Fruit fly (Drosophila melanogaster) whole organism, wandering third instar larva: ENCODE results near the gene CG1074.

Source experiments
- Abd-B ChIP-seq: fragments of >200 bp; optimal IDR thresholded peaks from 2 replicates; lab custom pipeline; 2017; ENCODE audit warnings: missing biosample characterization, missing genetic modification characterization
- CG32264 ChIP-seq: fragments of 200-800 bp; sonication (Bioruptor generic); optimal IDR thresholded peaks from 2 replicates; lab custom pipeline; 2016; ENCODE audit warnings: missing biosample characterization, missing genetic modification characterization
- CG9705 ChIP-seq: fragments of 200-800 bp; sonication (Bioruptor generic); optimal IDR thresholded peaks from 2 replicates; lab custom pipeline; 2018; ENCODE audit warnings: missing biosample characterization, mild to moderate bottlenecking, missing genetic modification characterization
- CrebA ChIP-seq: fragments of 200-800 bp; sonication (Bioruptor generic); optimal IDR thresholded peaks from 2 replicates; lab custom pipeline; 2016; ENCODE audit warnings: missing biosample characterization, mild to moderate bottlenecking, missing genetic modification characterization, borderline replicate concordance
- Dfd ChIP-seq: fragments of >200 bp; optimal IDR thresholded peaks from 2 replicates; lab custom pipeline; 2017; ENCODE audit warnings: missing biosample characterization, missing genetic modification characterization
- Dif ChIP-seq: fragments of 200-275, 200-300 bp; sonication (Bioruptor generic); optimal IDR thresholded peaks from 2 replicates; lab custom pipeline; 2018; ENCODE audit warnings: missing biosample characterization, missing genetic modification characterization; ENCODE audit not compliant: partially characterized antibody
- GATAd ChIP-seq: sonication (Bioruptor generic); optimal IDR thresholded peaks from 2 replicates; lab custom pipeline; 2016; ENCODE audit warnings: missing biosample characterization, missing genetic modification characterization
- HLH106 ChIP-seq: fragments of 200-800 bp; optimal IDR thresholded peaks from 3 replicates; lab custom pipeline; 2019; ENCODE audit warnings: missing biosample characterization, mild to moderate bottlenecking, missing genetic modification characterization, moderate library complexity
- Hnf4 ChIP-seq: fragments of 200-800 bp; sonication (Bioruptor generic); optimal IDR thresholded peaks from 2 replicates; lab custom pipeline; 2016; ENCODE audit warnings: missing biosample characterization, mild to moderate bottlenecking, missing genetic modification characterization
- Hr78 ChIP-seq: fragments of >200 bp; optimal IDR thresholded peaks from 2 replicates; lab custom pipeline; 2017; ENCODE audit warnings: missing biosample characterization, missing genetic modification characterization
- Jra ChIP-seq: sonication (Bioruptor generic); optimal IDR thresholded peaks from 2 replicates; lab custom pipeline; 2016; ENCODE audit warnings: missing biosample characterization, missing genetic modification characterization
- Mio ChIP-seq: sonication (Bioruptor generic); optimal IDR thresholded peaks from 2 replicates; lab custom pipeline; 2016; ENCODE audit warnings: missing biosample characterization, missing genetic modification characterization
- Myc ChIP-seq: fragments of >200 bp; optimal IDR thresholded peaks from 2 replicates; lab custom pipeline; 2017
- N ChIP-seq: fragments of >200 bp; optimal IDR thresholded peaks from 2 replicates; lab custom pipeline; 2018; ENCODE audit warnings: missing biosample characterization, missing external identifiers, missing genetic modification characterization
- OdsH ChIP-seq: fragments of 200-800 bp; sonication (Bioruptor generic); optimal IDR thresholded peaks from 2 replicates; lab custom pipeline; 2016; ENCODE audit warnings: missing biosample characterization, mild to moderate bottlenecking, missing genetic modification characterization
- Rel ChIP-seq, 2 experiments: fragments of 200-800 bp; sonication (Bioruptor generic) in 1 of 2; optimal IDR thresholded peaks; 2 replicates in 1 of 2; 3 replicates in 1 of 2; lab custom pipeline; 2016 to 2019; ENCODE audit warnings: mild to moderate bottlenecking in 2 of 2, missing biosample characterization in 2 of 2, missing genetic modification characterization in 2 of 2, moderate library complexity in 1 of 2
- Sp1 ChIP-seq: fragments of 200-800 bp; sonication (Bioruptor generic); optimal IDR thresholded peaks from 3 replicates; lab custom pipeline; 2019; ENCODE audit warnings: missing biosample characterization, mild to moderate bottlenecking, missing genetic modification characterization, moderate library complexity
- Vsx2 ChIP-seq: fragments of 200-300, 225-300 bp; sonication (Bioruptor generic); optimal IDR thresholded peaks from 2 replicates; lab custom pipeline; 2018; ENCODE audit warnings: missing biosample characterization, missing genetic modification characterization; ENCODE audit not compliant: partially characterized antibody
- br ChIP-seq: fragments of 200-800 bp; sonication (Bioruptor generic); optimal IDR thresholded peaks from 2 replicates; lab custom pipeline; 2016; ENCODE audit warnings: missing biosample characterization, missing genetic modification characterization
- brk ChIP-seq: fragments of 200-800 bp; sonication (Bioruptor generic); optimal IDR thresholded peaks from 2 replicates; lab custom pipeline; 2016; ENCODE audit warnings: missing biosample characterization, mild to moderate bottlenecking, missing genetic modification characterization
- dl ChIP-seq, 2 experiments: fragments of 175-275, 200-275 bp in 1 of 2; fragments of 200-275 bp in 1 of 2; sonication (Bioruptor generic); optimal IDR thresholded peaks; lab custom pipeline; 2018; ENCODE audit warnings: mild to moderate bottlenecking in 2 of 2, missing biosample characterization in 2 of 2, missing genetic modification characterization in 2 of 2, moderate library complexity in 2 of 2; ENCODE audit not compliant: partially characterized antibody in 2 of 2, insufficient read depth in 1 of 2
- dmrt93B ChIP-seq: fragments of 200-800 bp; sonication (Bioruptor generic); optimal IDR thresholded peaks from 2 replicates; lab custom pipeline; 2018; ENCODE audit warnings: missing biosample characterization, mild to moderate bottlenecking, missing genetic modification characterization
- dsf ChIP-seq: sonication (Bioruptor generic); optimal IDR thresholded peaks from 2 replicates; lab custom pipeline; 2016; ENCODE audit warnings: missing biosample characterization, missing genetic modification characterization, borderline replicate concordance
- ey ChIP-seq: fragments of 200-800 bp; sonication (Bioruptor generic); optimal IDR thresholded peaks from 2 replicates; lab custom pipeline; 2016; ENCODE audit warnings: missing biosample characterization, missing genetic modification characterization
- foxo ChIP-seq, 2 experiments: fragments of 200-800 bp; sonication (Bioruptor generic); optimal IDR thresholded peaks; 2 replicates in 1 of 2; 3 replicates in 1 of 2; lab custom pipeline; 2016 to 2017; ENCODE audit warnings: missing biosample characterization in 2 of 2, missing genetic modification characterization in 2 of 2
- fru ChIP-seq: fragments of 200-800 bp; sonication (Bioruptor generic); optimal IDR thresholded peaks from 3 replicates; lab custom pipeline; 2016; ENCODE audit warnings: missing biosample characterization, mild to moderate bottlenecking, missing genetic modification characterization
- h ChIP-seq: fragments of 200-800 bp; sonication (Bioruptor generic); optimal IDR thresholded peaks from 3 replicates; lab custom pipeline; 2016; ENCODE audit warnings: missing biosample characterization, mild to moderate bottlenecking, missing genetic modification characterization
- lola ChIP-seq: fragments of >200 bp; optimal IDR thresholded peaks from 2 replicates; lab custom pipeline; 2017; ENCODE audit warnings: missing biosample characterization, missing genetic modification characterization
- pan ChIP-seq: fragments of >200 bp; optimal IDR thresholded peaks from 2 replicates; lab custom pipeline; 2017
- psq ChIP-seq: fragments of 200-800 bp; sonication (Bioruptor generic); optimal IDR thresholded peaks from 3 replicates; lab custom pipeline; 2017; ENCODE audit warnings: missing biosample characterization, mild to moderate bottlenecking, missing genetic modification characterization, moderate library complexity
- rgr ChIP-seq: fragments of 200-800 bp; sonication (Bioruptor generic); optimal IDR thresholded peaks from 3 replicates; lab custom pipeline; 2016; ENCODE audit warnings: missing biosample characterization, mild to moderate bottlenecking, missing genetic modification characterization
- sage ChIP-seq: fragments of 200-800 bp; sonication (Bioruptor generic); optimal IDR thresholded peaks from 2 replicates; lab custom pipeline; 2016; ENCODE audit warnings: missing biosample characterization, mild to moderate bottlenecking, missing genetic modification characterization
- sv ChIP-seq: fragments of 200-800 bp; sonication (Bioruptor generic); optimal IDR thresholded peaks from 3 replicates; lab custom pipeline; 2016; ENCODE audit warnings: missing biosample characterization, missing genetic modification characterization
- tai ChIP-seq: sonication (Bioruptor generic); optimal IDR thresholded peaks from 2 replicates; lab custom pipeline; 2016; ENCODE audit warnings: missing biosample characterization, missing genetic modification characterization
- usp ChIP-seq: fragments of >200 bp; optimal IDR thresholded peaks from 2 replicates; lab custom pipeline; 2017; ENCODE audit warnings: missing biosample characterization, missing genetic modification characterization
- woc ChIP-seq: sonication (Bioruptor generic); optimal IDR thresholded peaks from 2 replicates; lab custom pipeline; 2016; ENCODE audit warnings: missing biosample characterization, mild to moderate bottlenecking, missing genetic modification characterization

The CG1074 gene

DNA sequence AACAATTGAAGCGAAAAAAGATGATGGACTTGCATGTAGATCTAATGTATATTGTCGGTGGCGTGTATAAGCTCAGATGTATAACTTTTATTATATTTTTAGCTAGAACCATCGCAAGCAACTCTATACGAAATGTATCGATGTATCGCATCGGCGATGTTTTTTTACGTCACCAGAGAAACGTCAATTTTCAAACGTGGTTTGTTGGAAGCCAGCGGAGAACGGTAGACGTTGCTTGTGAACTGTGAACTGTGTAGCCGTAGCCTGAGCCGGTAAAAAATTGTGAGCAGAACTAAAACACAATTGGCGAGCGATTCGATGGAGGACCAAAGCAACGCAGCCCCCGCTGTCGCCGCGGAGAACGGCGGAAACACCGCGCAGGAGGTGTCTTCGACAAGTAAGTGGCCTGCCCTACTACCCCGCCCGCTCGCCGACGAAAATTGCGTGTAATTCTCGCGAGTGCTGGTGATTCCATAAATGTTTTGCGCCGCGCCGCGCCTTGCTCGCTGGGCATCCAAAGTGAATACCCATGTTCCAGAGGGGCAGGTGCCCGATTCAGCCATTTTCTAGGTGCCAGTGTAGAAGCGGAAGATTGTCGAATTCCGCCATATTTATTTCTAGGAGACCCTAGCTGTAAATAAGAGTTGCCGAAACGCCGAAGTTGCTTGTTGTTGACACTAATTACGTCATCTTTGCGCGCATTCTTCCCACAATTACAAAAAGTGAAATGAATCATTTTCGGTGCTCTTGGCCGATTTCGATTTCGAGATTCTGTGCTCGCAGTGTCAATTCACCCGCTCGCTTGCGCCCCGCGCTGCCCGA, 30.7 kb upstream of the CG1074 start, which contains the start of gene lost (continued):
- TF ChIP-seq tai (GFP tag; lab: Kevin White, UChicago) (no peak), Dfd (GFP tag; lab: Kevin White, UChicago) (no peak), Hnf4 (GFP tag; lab: Kevin White, UChicago) (peak; percentile 60), CG9705 (GFP tag; lab: Kevin White, UChicago) (no peak), pan (lab: Kevin White, UChicago) (no peak), foxo (GFP tag; optimal IDR thresholded peaks at IDR 0.05; lab: Kevin White, UChicago) (no peak), dsf (GFP tag; lab: Kevin White, UChicago) (peak; percentile 25), Mio (GFP tag; lab: Kevin White, UChicago) (no peak), usp (no peak)
- TF ChIP-seq, all 38 proteins: peak for 10

DNA sequence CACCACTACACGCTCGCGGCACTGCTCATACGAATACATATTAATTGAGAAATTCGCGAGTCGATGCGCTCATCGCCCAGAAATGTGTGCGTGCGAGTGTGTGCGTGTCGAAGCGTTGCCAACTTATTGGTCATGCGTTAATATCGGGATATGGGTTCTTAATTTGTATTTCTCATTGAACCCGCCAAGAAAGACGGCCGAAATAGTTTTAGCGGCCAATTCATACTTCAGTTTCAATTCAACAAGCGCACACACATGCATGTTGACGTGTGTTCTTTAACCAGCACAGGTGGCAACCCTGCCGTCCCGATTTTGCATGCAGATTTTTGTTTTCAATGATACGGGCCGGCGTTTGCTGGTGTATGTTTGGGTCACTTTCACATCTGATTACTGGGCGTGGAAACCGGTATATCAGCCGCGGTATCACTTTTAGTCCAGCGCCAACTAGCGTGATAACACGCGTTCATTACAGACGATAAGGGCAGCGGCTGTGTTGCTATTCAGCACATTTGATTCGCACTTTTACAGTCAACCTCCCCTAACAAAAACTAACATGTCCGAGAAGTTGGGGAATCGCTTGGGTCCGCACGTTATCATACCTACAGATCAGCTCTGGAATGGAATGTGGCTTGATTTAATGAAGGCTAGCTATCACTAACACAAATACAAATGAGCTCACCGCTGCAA, 29.9 kb upstream of the CG1074 start:
- peak in 1 of 2 experiments; percentile 51 for TF ChIP-seq dl (GFP tag; optimal IDR thresholded peaks at IDR 0.05; lab: Kevin White, UChicago; ENCODE audit: insufficient read depth in 1 of 2, partially characterized antibody in 2 of 2)
- peak; percentile 21 to 76 for TF ChIP-seq foxo (GFP tag; optimal IDR thresholded peaks at IDR 0.05; lab: Kevin White, UChicago)
- TF ChIP-seq rgr (GFP tag; lab: Kevin White, UChicago): peak; percentile 71
- peak; percentile 73 for TF ChIP-seq h
- peak; percentile 38 for TF ChIP-seq Sp1 (GFP tag; lab: Kevin White, UChicago)
- TF ChIP-seq OdsH (GFP tag; lab: Kevin White, UChicago): peak; percentile 46
- TF ChIP-seq psq (GFP tag; lab: Kevin White, UChicago): peak; percentile 35
- peak; percentile 19 for TF ChIP-seq CG9705 (GFP tag; lab: Kevin White, UChicago)
- no peak for TF ChIP-seq Myc
- peak; percentile 53 for TF ChIP-seq Hnf4 (GFP tag; lab: Kevin White, UChicago)
- TF ChIP-seq Jra: peak; percentile 89
- TF ChIP-seq CG32264 (GFP tag; lab: Kevin White, UChicago): peak; percentile 23
- TF ChIP-seq fru (GFP tag; lab: Kevin White, UChicago): peak; percentile 63
- TF ChIP-seq Mio (GFP tag; lab: Kevin White, UChicago): no peak
- no peak for TF ChIP-seq Vsx2 (GFP tag; lab: Kevin White, UChicago)
- TF ChIP-seq CrebA (GFP tag; lab: Kevin White, UChicago): no peak
- peak; percentile 32 for TF ChIP-seq HLH106
- TF ChIP-seq Rel (GFP tag; optimal IDR thresholded peaks at IDR 0.05; lab: Kevin White, UChicago): no peak
- peak; percentile 32 for TF ChIP-seq Rel (tag; optimal IDR thresholded peaks at IDR 0.05; lab: Kevin White, UChicago)
- peak; percentile 65 for TF ChIP-seq br
- peak; percentile 40 for TF ChIP-seq ey (GFP tag; lab: Kevin White, UChicago)

DNA sequence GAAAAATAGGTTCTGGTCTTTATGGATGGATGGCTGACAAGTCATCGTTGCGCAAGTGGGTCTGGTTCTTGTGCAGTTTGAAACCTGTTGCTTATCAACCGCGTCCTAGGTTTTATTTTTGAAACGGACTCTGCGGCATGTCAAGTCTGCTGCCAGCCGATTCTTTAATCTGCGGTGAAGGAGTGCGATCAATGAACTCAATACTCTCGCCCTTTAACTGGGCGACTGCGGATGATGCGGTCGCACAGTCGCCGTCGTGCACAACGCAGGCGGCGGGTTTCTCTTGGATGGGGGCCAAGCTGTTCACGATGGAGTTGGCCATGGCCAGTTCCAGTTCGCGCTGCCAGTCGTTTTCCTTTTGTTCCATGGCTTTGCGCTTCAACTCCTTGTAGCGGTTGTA, 26.4 kb upstream of the CG1074 start:
- no peak for TF ChIP-seq woc
- TF ChIP-seq sv: no peak
- no peak for TF ChIP-seq lola (GFP tag; lab: Kevin White, UChicago)
- no peak for TF ChIP-seq Vsx2 (GFP tag; lab: Kevin White, UChicago)
- TF ChIP-seq ey (GFP tag; lab: Kevin White, UChicago): no peak

DNA sequence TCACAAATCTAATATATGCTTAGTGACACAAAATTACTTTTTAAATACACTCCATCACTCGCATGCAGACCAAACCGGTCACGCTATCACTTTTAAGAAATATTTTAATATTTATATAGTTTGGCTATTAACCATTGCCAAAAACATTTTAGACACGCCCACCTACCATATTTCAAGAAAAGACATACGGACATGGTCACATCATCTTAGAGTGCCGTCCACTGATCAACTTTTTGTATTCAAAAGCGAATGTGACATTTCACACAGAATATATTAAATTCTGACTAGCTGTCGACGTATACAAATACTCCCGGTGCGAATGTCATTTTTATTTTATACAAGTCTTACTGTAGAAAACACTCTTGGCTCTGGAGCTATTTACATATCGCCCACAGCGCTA, 17.6 kb upstream of the CG1074 start, which contains the start of gene CG31528:
Gene CG31528, plus strand, starts transcription at position 301 of the 400 bp plus-strand sequence.
- TF ChIP-seq ey (GFP tag; lab: Kevin White, UChicago): no peak
- no peak for TF ChIP-seq sv
- TF ChIP-seq N (GFP tag; lab: Kevin White, UChicago): no peak
- no peak for TF ChIP-seq dmrt93B (GFP tag; lab: Kevin White, UChicago)
- TF ChIP-seq Jra: no peak
- no peak for TF ChIP-seq dsf (GFP tag; lab: Kevin White, UChicago)
- TF ChIP-seq dl (GFP tag; optimal IDR thresholded peaks at IDR 0.05; lab: Kevin White, UChicago; ENCODE audit: insufficient read depth in 1 of 2, partially characterized antibody in 2 of 2): no peak
- TF ChIP-seq fru (GFP tag; lab: Kevin White, UChicago): no peak
- TF ChIP-seq woc: no peak
- no peak for TF ChIP-seq brk
- no peak for TF ChIP-seq Dif
- TF ChIP-seq Vsx2 (GFP tag; lab: Kevin White, UChicago): no peak
- no peak for TF ChIP-seq GATAd (GFP tag; lab: Kevin White, UChicago)
- no peak for TF ChIP-seq Abd-B (GFP tag; lab: Kevin White, UChicago)
- TF ChIP-seq Mio (GFP tag; lab: Kevin White, UChicago): no peak
- no peak for TF ChIP-seq CG32264 (GFP tag; lab: Kevin White, UChicago)
- no peak for TF ChIP-seq usp
- TF ChIP-seq Hr78 (GFP tag; lab: Kevin White, UChicago): no peak
- no peak for TF ChIP-seq sage (GFP tag; lab: Kevin White, UChicago)
- no peak for TF ChIP-seq psq (GFP tag; lab: Kevin White, UChicago)
- TF ChIP-seq, all 38 proteins: peak for 0
